Worm (Caenorhabditis elegans): Measurements from ENCODE around the gene srz-24.
"Not testable (repeated sequence)": the region's sequence is repeated elsewhere in the genome, so short reads cannot be mapped to it uniquely, and the experiment has no call there.

The srz-24 gene

DNA sequence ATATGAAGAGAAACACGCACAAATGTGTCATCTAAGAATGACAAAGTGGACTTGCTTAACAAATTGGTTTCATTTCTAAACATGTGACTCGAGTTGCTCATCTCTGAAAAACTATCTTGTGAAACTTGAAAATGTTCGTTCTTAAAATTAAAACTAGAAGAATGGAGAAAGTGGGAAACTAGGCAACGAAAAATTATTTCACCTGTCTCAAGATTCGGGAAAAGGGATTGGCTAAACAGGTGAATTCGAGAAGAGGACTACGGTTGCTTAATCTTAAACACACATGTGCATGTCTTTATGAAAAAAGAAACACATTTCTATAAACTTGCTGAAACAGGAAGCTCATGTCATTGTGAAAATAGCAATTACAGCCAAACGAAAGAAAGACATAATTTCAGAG is at the start of gene srz-24:
Gene srz-24, minus strand, starts transcription at position 101 of the 400 bp plus-strand sequence.
- TF ChIP-seq unc-62 (GFP tag; optimal IDR thresholded peaks at IDR 0.05) = no peak

DNA sequence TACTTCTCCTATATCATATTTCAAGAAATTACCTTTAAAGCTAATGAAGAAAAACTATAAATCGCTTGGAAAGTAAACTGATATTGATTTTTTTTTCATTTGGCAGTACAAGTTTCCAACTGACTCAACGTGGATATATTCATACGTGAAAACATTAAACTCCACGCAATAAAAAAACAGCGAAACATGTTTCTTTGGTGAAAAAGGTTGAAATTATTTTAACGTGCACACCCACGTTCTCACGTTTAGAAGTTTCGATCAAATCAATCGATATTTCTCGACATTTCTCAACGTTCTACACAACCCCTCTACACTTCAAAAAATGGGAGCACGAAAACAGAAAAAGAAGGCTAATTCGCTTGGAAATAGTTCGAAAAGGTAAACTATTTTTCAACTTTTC is 48.1 kb upstream of the srz-24 start, which contains the start of the genes best-6 and C09B9.2:
Gene best-6, minus strand, starts transcription at position 101 of the 400 bp plus-strand sequence.
Gene C09B9.2, plus strand, starts transcription at position 314 of the 400 bp plus-strand sequence.
- TF ChIP-seq unc-62 (GFP tag; optimal IDR thresholded peaks at IDR 0.05) = no peak

DNA sequence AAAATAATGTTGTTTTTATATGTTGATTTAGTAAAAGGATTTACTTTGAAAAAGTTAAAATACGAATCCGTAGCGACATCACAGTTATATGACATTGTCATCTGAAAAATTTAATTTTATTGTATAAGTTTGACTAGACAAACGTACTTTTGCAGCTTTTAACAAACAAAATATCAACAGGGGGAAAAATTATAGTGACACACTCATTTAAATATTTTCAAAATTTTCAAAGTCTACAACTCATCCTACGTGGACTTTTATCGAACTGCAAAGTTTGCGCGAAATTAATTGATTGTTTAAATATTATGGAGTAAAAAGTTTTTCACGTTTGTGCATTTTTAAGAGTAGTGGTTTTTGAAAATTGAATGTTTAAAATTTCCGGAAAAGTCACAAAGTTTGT is 44.7 kb upstream of the srz-24 start, which contains the start of gene C09B9.85:
Gene C09B9.85, minus strand, starts transcription at position 101 of the 400 bp plus-strand sequence.
- no peak for TF ChIP-seq unc-62 (GFP tag; optimal IDR thresholded peaks at IDR 0.05)

DNA sequence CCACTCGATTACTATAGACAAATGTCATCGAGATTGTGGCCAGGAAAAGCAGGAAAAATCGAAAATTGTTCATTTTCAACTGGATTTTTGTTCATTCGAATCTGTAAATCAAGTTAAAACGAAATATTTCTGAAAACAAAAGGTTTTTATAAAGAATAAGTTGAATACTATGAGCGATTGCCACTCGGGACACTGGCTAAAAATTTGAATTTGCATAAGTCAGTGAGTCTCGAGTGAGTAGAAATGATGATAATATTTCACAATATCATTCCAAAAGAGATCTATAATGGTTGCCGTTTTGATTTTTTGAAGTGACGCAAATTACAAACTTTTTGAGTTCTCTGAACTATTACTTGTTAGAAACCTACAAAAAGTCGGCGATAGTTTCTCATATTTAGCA is 39.6 kb upstream of the srz-24 start, which contains the start of gene T28H11.8:
Gene T28H11.8, minus strand, starts transcription at position 101 of the 400 bp plus-strand sequence.
- no peak for TF ChIP-seq unc-62 (GFP tag; optimal IDR thresholded peaks at IDR 0.05)

DNA sequence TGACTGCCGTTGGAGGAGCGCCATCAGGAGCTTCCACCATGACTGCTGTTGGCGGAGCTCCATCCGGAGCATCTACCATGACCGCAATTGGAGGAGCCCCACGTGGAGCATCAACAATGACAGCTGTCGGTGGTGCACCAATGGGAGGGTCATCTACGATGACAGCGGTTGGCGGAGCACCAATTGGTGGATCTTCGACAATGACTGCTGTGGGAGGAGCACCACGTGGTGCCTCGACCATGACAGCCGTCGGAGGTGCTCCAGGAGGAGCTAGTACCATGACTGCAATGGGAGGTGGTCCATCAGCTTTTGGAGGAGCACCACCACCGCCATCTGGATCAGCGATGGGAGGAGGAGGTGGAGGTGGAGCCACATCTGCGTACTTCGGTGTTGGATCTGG is 36.1 kb upstream of the srz-24 start, which contains the start of gene T28H11.7:
Gene T28H11.7, minus strand, starts transcription at position 101 of the 400 bp plus-strand sequence.
- not testable (repeated sequence) for TF ChIP-seq unc-62 (GFP tag; optimal IDR thresholded peaks at IDR 0.05)

DNA sequence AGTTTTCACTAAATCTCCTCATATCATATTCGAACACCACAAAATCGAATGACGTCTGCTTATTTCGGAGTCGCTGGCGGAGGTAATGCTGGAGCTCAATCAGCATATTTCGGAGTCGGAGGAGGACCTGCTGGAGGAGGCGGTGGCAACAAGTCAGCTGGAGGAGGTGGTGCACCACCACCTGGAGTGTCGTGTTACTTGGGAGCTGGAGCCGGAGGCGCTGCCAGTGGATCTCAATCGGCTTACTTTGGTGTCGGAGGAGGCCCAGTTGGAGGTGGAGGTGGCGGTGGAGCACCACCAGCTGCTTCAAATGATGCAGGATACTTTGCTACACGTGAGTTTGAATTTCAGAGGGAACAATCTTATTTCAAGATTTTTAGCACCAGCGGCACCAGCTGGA is 35.5 kb upstream of the srz-24 start, which contains the start of gene ssq-4:
Gene ssq-4, plus strand, starts transcription at position 19 of the 400 bp plus-strand sequence.
- TF ChIP-seq unc-62 (GFP tag; optimal IDR thresholded peaks at IDR 0.05) = not testable (repeated sequence)

DNA sequence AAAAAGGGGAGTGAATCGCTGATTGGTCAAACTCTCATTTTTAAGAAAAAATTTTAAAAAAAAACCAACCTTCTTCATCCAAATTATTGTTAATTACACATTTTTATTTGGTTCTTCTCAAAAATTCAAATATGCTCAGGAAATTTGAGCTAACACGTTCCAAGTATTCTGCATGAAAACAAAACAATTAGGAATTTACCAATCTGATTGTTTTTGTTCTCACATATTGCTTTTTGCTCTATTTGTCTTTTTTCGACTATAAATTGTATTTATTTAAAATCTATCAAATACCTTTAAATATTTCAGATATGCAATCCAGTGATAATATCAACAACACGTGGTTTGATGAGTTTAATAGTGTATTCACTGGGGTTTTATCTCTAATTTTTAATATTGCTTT is 31.3 kb upstream of the srz-24 start, which contains the start of gene srm-1:
Gene srm-1, plus strand, starts transcription at position 301 of the 400 bp plus-strand sequence.
- TF ChIP-seq unc-62 (GFP tag; optimal IDR thresholded peaks at IDR 0.05) = no peak

DNA sequence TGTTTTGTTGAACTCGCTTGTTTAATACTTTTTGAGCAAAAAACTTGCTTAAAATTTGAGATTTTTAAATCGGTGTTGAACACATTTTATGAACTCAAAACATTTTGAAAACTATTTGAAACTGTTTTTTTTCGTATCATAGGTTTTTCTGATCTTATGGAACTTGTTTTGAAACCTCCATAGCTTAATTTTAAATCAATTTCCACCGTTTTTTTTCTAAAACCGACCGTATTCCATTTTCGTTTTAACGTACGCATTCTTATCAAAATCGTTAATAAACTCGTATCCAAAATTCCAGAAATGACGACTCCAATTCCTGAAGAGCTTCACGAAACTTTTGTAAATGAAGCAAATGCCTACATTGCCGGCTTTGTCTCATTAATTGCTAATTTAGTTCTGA is 27.5 kb upstream of the srz-24 start, which contains the start of gene srm-2:
Gene srm-2, plus strand, starts transcription at position 301 of the 400 bp plus-strand sequence.
- no peak for TF ChIP-seq unc-62 (GFP tag; optimal IDR thresholded peaks at IDR 0.05)

DNA sequence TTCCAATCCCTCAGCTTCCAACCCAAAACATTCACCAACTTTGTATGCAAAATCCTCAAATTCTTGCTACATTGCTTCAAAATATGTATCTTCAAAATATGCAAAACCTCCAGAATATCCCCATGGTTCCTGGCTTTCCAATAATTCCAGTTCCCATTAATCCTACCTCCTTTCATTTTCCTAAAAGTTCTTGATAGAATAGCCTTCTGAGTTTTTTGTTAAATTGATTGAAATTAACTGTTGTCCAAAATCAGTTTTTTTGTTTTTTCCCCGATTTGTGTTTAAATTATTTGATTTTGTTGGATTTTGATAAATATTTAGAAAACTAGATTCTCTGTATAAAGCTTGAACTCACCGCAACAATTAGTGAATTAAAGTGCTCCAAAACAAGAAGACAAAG is 24.2 kb upstream of the srz-24 start:
- TF ChIP-seq unc-62 (GFP tag; optimal IDR thresholded peaks at IDR 0.05) = no peak

DNA sequence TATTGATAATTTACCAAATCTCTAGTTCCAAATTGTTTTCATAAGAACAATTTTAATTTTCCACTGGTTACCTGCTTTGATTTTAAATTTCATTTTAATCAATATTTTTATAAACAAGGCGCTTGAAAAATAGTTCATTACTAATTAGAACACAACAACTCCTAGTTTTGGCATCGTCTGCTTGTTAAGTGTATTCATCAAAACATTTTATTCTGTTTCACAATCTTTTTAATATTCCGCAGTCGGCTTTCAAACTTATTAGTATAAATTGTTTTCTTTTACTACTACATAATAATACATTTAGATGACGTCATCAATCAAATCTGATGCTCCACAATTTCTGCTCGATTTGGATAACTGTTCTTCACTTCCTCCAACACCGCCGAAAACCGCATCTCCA is 21.5 kb upstream of the srz-24 start, which contains the start of gene pes-1:
Gene pes-1, plus strand, starts transcription at position 301 of the 400 bp plus-strand sequence.
- TF ChIP-seq unc-62 (GFP tag; optimal IDR thresholded peaks at IDR 0.05) = no peak

DNA sequence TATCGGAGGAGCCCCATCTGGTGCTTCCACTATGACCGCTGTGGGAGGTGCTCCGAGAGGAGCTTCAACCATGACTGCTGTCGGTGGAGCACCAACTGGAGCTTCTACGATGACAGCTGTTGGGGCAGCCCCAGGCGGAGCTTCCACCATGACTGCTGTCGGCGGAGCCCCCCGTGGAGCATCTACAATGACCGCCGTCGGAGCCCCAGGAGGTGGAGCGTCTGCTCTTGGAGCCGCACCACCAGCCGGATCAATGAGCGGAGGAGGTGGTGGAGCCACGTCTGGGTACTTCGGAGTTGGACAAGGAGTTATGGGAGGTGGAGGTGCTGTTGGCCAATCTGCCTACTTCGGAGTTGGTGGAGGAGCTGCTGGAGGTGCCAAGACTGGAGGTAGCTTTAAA is 16.0 kb upstream of the srz-24 start:
- TF ChIP-seq unc-62 (GFP tag; optimal IDR thresholded peaks at IDR 0.05) = no peak

DNA sequence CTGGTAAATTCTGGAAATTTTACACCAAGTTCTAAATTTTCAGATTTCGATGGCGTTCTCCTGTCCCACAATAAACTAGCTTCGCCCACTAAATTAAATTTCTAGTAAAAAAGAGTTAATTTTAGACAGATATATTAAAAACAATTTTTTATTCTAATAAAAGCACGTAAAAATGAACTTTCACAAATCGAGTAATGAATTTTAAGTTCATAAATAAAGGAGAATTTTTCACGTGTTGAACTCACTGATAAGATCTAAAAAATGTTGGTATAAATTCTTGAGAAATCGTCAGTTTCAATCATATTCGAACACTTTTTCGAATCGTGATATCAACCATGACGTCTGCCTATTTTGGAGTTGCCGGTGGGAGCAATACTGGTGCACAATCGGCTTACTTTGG is 14.9 kb upstream of the srz-24 start, which contains the start of gene ssq-2:
Gene ssq-2, plus strand, starts transcription at position 301 of the 400 bp plus-strand sequence.
- no peak for TF ChIP-seq unc-62 (GFP tag; optimal IDR thresholded peaks at IDR 0.05)

DNA sequence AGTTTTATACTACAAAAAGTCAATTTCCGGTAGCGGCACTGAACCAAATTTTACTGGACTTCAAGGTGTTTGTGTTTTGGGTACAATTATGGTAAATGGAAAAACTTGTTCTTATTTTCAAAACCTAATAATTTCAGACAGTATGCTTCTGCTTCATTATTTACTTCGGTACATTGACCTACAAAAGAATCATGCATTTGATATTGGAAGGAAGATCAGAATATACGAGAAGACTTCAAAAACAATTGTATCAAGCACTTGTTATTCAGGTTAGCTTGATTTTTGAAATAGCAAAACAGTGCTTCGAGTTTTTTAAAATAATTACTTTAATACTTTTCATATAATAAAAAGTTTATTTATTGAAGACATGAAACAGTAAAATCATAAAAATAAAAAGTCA is 12.2 kb upstream of the srz-24 start:
- no peak for TF ChIP-seq unc-62 (GFP tag; optimal IDR thresholded peaks at IDR 0.05)

DNA sequence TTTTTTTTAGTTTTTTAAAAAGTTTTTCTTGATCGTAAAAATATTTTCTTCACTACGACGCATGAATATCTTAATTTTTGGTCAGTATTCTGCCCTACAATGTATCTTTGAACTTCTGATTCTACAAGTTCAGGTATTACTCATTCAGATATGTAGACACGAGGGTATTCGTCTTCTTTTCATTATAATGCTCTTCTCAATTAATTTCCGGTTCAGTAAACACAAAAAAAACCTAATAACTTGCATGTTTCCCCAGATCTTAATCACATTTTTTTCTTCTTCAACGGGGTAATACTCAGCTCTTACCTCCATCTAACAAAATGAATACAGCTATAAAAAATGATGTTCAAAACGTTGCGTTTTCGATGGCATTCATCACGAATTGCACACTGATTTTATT is 11.2 kb upstream of the srz-24 start, which contains the start of gene str-162:
Gene str-162, plus strand, starts transcription at position 301 of the 400 bp plus-strand sequence.
- TF ChIP-seq unc-62 (GFP tag; optimal IDR thresholded peaks at IDR 0.05) = no peak

DNA sequence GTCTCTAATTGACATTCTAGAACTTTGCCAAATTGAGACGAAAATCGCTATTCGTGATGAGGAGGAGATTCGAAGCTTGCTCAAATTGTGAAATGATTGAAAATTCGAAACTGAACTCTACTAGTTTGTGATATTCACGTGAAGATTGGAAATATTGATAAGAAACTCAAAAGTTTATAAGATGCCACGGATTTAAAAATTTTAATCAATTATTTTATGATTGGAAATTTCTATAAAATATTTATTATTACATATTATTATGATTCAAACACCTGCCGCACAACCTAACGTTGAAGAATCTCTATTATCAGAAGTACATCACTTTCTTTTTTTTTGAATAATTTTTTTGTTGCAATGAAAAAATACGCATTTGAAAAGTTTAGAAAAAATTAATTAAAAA is 7.6 kb upstream of the srz-24 start, which contains the start of gene E03H12.7:
Gene E03H12.7, minus strand, starts transcription at position 101 of the 400 bp plus-strand sequence.
- no peak for TF ChIP-seq unc-62 (GFP tag; optimal IDR thresholded peaks at IDR 0.05)

DNA sequence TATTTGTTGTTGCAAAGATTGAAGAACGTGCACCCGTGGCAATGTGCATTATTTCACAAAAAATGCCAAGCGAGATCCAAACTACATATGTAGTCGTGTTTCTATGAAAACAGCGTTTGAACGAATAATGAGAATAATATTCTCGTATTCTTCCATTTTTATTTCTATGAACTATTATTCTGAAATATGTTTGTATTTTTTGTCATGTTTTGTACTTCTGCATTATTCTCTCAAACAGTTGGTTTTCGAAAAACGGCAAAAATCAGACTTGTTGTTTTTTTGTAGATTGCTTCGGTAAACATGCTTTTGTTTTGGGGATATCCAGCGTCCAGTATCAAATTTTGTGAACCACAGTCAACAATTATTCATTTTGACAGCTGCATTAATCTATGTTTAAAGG is 5.3 kb upstream of the srz-24 start, which contains the start of gene clec-177:
Gene clec-177, plus strand, starts transcription at position 301 of the 400 bp plus-strand sequence.
- no peak for TF ChIP-seq unc-62 (GFP tag; optimal IDR thresholded peaks at IDR 0.05)

DNA sequence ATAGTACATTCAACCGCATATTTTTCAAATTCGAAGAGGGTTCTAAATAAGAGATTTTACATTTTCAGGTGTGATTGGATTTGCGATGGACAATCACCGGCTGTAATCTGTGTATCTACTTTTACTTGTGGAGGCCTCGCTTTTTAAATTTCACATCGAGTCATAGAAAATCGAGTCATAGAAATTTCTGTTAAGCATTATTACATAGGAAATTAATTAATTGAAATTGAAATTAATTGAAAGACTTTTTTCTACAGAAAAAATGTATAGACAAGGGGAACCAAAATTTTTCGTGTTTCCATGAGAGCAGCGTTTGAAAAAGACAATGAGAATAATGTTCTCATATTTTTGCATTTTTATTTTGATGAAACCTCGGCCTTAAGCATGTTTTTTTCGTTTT is 2.8 kb upstream of the srz-24 start, which contains the start of gene clec-176:
Gene clec-176, plus strand, starts transcription at position 301 of the 400 bp plus-strand sequence.
- no peak for TF ChIP-seq unc-62 (GFP tag; optimal IDR thresholded peaks at IDR 0.05)

Data from whole organism, dauer.